Worm (Caenorhabditis elegans): ENCODE results near the gene C36E8.4.

Gene C36E8.4

DNA sequence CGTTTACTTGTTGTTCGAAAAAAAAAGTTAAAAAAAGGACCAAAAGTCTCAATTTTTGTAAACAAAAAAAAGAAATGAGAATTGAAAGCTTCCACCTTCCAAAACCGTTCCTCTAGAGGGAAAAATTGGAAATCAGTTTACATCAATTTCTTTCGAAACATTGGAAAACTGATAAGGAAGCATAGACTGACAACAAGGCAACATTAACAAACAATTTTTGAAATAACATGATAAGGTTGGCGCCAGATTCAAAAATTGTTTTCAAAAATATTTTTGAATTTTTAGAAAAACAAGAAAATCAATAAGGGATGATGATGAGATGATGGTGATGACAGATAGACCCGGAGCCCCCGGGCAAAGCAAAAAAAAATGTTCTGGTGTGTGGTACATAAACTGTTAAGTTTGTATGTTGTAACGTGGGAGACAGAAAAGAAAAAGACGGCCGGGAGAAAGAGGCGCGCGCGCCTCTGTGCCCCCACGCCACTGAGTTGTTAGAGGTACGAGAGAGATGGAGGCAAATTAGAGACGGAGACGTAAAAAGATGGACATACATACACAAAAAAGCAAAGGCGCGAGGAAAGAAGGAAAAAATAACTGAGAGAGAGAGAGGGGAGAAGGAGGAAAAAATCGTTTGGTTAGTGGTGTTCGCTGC, 32.0 kb upstream of the C36E8.4 start (continued):
- TF ChIP-seq arid-1 (GFP tag; conservative IDR thresholded peaks at IDR 0.05) (peak; percentile 50; the same call in 1 of the 2 replicates), nhr-41 (GFP tag; IDR thresholded peaks at IDR 0.05) (0 out of 2 replicates have a peak, but pooled peaks have one; percentile 28), attf-4 (tag; optimal IDR thresholded peaks at IDR 0.05) (peak; percentile 42), set-16 (GFP tag; IDR thresholded peaks at IDR 0.05) (peak; percentile 43; the same call in 1 of the 2 replicates)

DNA sequence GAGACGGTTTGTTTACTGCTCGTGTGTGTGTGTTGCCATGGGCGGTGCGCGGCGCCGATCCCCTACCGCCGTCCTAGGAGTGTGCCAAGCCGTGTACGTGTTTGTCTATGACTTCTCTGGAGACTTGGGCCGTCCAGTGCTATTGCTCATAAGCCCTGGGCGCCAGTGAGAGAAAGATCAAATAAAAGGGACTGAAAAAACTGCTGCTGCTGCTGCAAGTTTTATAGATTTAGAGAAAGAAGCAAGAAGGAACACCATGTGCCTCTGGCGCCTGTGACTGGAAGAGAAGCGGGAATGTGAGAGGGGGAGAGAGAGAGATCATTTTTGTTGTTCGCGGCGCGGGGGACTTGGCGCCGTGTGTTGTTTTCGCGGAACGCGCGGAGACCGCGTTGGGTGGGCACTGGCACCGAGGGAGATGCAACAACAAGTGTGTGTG, 28.1 kb upstream of the C36E8.4 start:
- peak; percentile 72 for TF ChIP-seq set-16 (GFP tag; IDR thresholded peaks at IDR 0.05)
- TF ChIP-seq daf-16 (GFP tag; optimal IDR thresholded peaks at IDR 0.05), result peak in 1 of 2 experiments; percentile 94
- TF ChIP-seq daf-16 (tag; optimal IDR thresholded peaks at IDR 0.05), result no peak
- TF ChIP-seq hmg-1.1 (GFP tag; IDR thresholded peaks at IDR 0.05), result peak; percentile 56
- TF ChIP-seq madf-9 (GFP tag; conservative IDR thresholded peaks at IDR 0.05), result peak; percentile 86
- no peak for TF ChIP-seq ztf-11 (tag; optimal IDR thresholded peaks at IDR 0.05)
- peak; percentile 75 to 86 for TF ChIP-seq mdl-1 (tag; optimal IDR thresholded peaks at IDR 0.05)
- TF ChIP-seq pha-4 (GFP tag; IDR thresholded peaks at IDR 0.05), result peak; percentile 55; the same call in 1 of the 2 replicates
- TF ChIP-seq pha-4 (tag; optimal IDR thresholded peaks at IDR 0.05), result no peak
- TF ChIP-seq hlh-11 (tag; optimal IDR thresholded peaks at IDR 0.05), result peak; percentile 70
- TF ChIP-seq R02D3.7 (tag; optimal IDR thresholded peaks at IDR 0.05), result no peak
- peak in 1 of 2 experiments; percentile 18 for TF ChIP-seq lsy-2 (tag; optimal IDR thresholded peaks at IDR 0.05)
- peak; percentile 70 for TF ChIP-seq aha-1 (tag)
- TF ChIP-seq mes-2 (tag; optimal IDR thresholded peaks at IDR 0.05; ENCODE audit: poor library complexity, severe bottlenecking), result no peak
- TF ChIP-seq nhr-42 (GFP tag; IDR thresholded peaks at IDR 0.05), result no peak
- TF ChIP-seq hlh-30 (tag; optimal IDR thresholded peaks at IDR 0.05; ENCODE audit: insufficient read depth), result peak; percentile 66
- TF ChIP-seq rbr-2 (tag; optimal IDR thresholded peaks at IDR 0.05), result peak; percentile 76
- peak; percentile 31 for TF ChIP-seq F37D6.2 (tag; optimal IDR thresholded peaks at IDR 0.05)
- 0 out of 2 replicates have a peak, but pooled peaks have one; percentile 27 for TF ChIP-seq egl-43 (GFP tag; IDR thresholded peaks at IDR 0.05)
- no peak for TF ChIP-seq ceh-44 (GFP tag; IDR thresholded peaks at IDR 0.05)
- TF ChIP-seq hif-1 (tag; optimal IDR thresholded peaks at IDR 0.05), result peak in 1 of 2 experiments; percentile 52
- TF ChIP-seq mep-1 (tag; optimal IDR thresholded peaks at IDR 0.05), result peak; percentile 43
- TF ChIP-seq ama-1 (optimal IDR thresholded peaks at IDR 0.05), result no peak
- peak; percentile 39 for TF ChIP-seq nhr-11 (tag; optimal IDR thresholded peaks at IDR 0.05)
- TF ChIP-seq mxl-3 (GFP tag; optimal IDR thresholded peaks at IDR 0.05), result peak; percentile 75
- TF ChIP-seq dmd-6 (GFP tag; IDR thresholded peaks at IDR 0.05), result peak; percentile 39

- TF ChIP-seq unc-62 (GFP tag; optimal IDR thresholded peaks at IDR 0.05 in 1 of 2) (peak in 1 of 2 experiments; percentile 93), unc-62 (tag; optimal IDR thresholded peaks at IDR 0.05) (no peak), zfp-2 (tag; optimal IDR thresholded peaks at IDR 0.05) (no peak)
These were observed 25.8 kb upstream of the C36E8.4 start, which contains the start of gene Y1A5A.1 for ce11 chrIII:3986368-3986767. Gene Y1A5A.1 (minus strand): TSS chrIII:3986661.

ce11 chrIII:3987759-3988158, 24.4 kb upstream of the C36E8.4 start, which contains the start of gene C36E8.6:
Gene C36E8.6 (plus strand): TSS chrIII:3988059.
- peak; percentile 39; the same call in 1 of the 2 replicates for TF ChIP-seq set-16 (GFP tag; IDR thresholded peaks at IDR 0.05)
- no peak for TF ChIP-seq lin-15B (tag; optimal IDR thresholded peaks at IDR 0.05)

ce11 chrIII:3991362-3991761, 20.8 kb upstream of the C36E8.4 start:
- no peak for TF ChIP-seq egl-27 (tag; optimal IDR thresholded peaks at IDR 0.05)
- TF ChIP-seq mxl-3 (GFP tag; optimal IDR thresholded peaks at IDR 0.05), result no peak
- no peak for TF ChIP-seq nhr-41 (GFP tag; IDR thresholded peaks at IDR 0.05)
- TF ChIP-seq ama-1 (optimal IDR thresholded peaks at IDR 0.05), result no peak
- TF ChIP-seq fkh-10 (GFP tag; optimal IDR thresholded peaks at IDR 0.05), result no peak
- no peak for TF ChIP-seq T26A8.4 (GFP tag; IDR thresholded peaks at IDR 0.05)

Data from whole organism, L4 larva.